Worm (Caenorhabditis elegans) whole organism, late embryonic: Measurements from ENCODE around the gene F54D5.5.
"Not testable (repeated sequence)": the region's sequence is repeated elsewhere in the genome, so short reads cannot be mapped to it uniquely, and the experiment has no call there.

ENCODE experiments used
- C38D4.7 ChIP-seq: fragments of 200-800 bp; sonication (Bioruptor generic); optimal IDR thresholded peaks from 2 replicates; lab custom pipeline; 2018; ENCODE audit warnings: mild to moderate bottlenecking, missing genetic modification characterization, moderate library complexity, missing compliant biosample characterization
- F13H6.1 ChIP-seq: sonication (generic microtip); optimal IDR thresholded peaks from 2 replicates; lab custom pipeline; 2016; ENCODE audit warnings: missing genetic modification characterization, missing compliant biosample characterization
- K02D7.2 ChIP-seq: sonication (generic microtip); optimal IDR thresholded peaks from 2 replicates; lab custom pipeline; 2017; ENCODE audit warnings: mild to moderate bottlenecking, missing genetic modification characterization, missing compliant biosample characterization
- ama-1 ChIP-seq: fragments of 150-350 bp; optimal IDR thresholded peaks from 2 replicates; lab custom pipeline; 2014
- ceh-14 ChIP-seq: sonication (generic microtip); optimal IDR thresholded peaks from 2 replicates; lab custom pipeline; 2016; ENCODE audit warnings: missing genotype, missing genetic modification characterization, missing compliant biosample characterization
- ceh-18 ChIP-seq: sonication (generic microtip); optimal IDR thresholded peaks from 2 replicates; lab custom pipeline; 2016; ENCODE audit warnings: missing genetic modification characterization, missing compliant biosample characterization
- ceh-30 ChIP-seq: fragments of 150-350 bp; optimal IDR thresholded peaks from 2 replicates; lab custom pipeline; 2014; ENCODE audit warnings: missing biosample characterization, missing genetic modification characterization
- ceh-31 ChIP-seq: sonication (generic microtip); optimal IDR thresholded peaks from 2 replicates; lab custom pipeline; 2016; ENCODE audit warnings: missing genetic modification characterization, missing compliant biosample characterization
- ceh-34 ChIP-seq: sonication (generic microtip); optimal IDR thresholded peaks from 2 replicates; lab custom pipeline; 2016; ENCODE audit warnings: mild to moderate bottlenecking, missing genetic modification characterization, missing compliant biosample characterization
- ceh-48 ChIP-seq: sonication (generic microtip); optimal IDR thresholded peaks from 2 replicates; lab custom pipeline; 2016; ENCODE audit warnings: missing genetic modification characterization, inconsistent platforms, missing compliant biosample characterization
- ceh-6 ChIP-seq: fragments of 200-800 bp; sonication (Bioruptor generic); optimal IDR thresholded peaks from 2 replicates; lab custom pipeline; 2018; ENCODE audit warnings: mild to moderate bottlenecking, missing genetic modification characterization, missing compliant biosample characterization
- elt-2 ChIP-seq: sonication (generic microtip); optimal IDR thresholded peaks from 2 replicates; lab custom pipeline; 2016; ENCODE audit warnings: missing genetic modification reagents, missing genetic modification characterization, missing compliant biosample characterization
- fax-1 ChIP-seq: sonication (generic microtip); optimal IDR thresholded peaks from 2 replicates; lab custom pipeline; 2016; ENCODE audit warnings: missing genotype, missing genetic modification characterization, missing compliant biosample characterization
- hlh-13 ChIP-seq: fragments of 200-800 bp; sonication (Bioruptor generic); optimal IDR thresholded peaks from 2 replicates; lab custom pipeline; 2018; ENCODE audit warnings: mild to moderate bottlenecking, missing genetic modification characterization, missing compliant biosample characterization
- hlh-15 ChIP-seq: sonication (generic microtip); optimal IDR thresholded peaks from 2 replicates; lab custom pipeline; 2016; ENCODE audit warnings: missing genetic modification characterization, missing compliant biosample characterization
- hlh-8 ChIP-seq: sonication (generic microtip); optimal IDR thresholded peaks from 2 replicates; lab custom pipeline; 2016; ENCODE audit warnings: missing genotype, missing genetic modification characterization, missing compliant biosample characterization
- lim-6 ChIP-seq: sonication (generic microtip); optimal IDR thresholded peaks from 2 replicates; lab custom pipeline; 2016; ENCODE audit warnings: missing genetic modification characterization, missing compliant biosample characterization
- lin-11 ChIP-seq: fragments of 200-800 bp; sonication (Bioruptor generic); optimal IDR thresholded peaks from 2 replicates; lab custom pipeline; 2018; ENCODE audit warnings: mild to moderate bottlenecking, missing genetic modification characterization, missing compliant biosample characterization
- mec-3 ChIP-seq: sonication (generic microtip); optimal IDR thresholded peaks from 2 replicates; lab custom pipeline; 2016; ENCODE audit warnings: borderline replicate concordance, missing genetic modification characterization, missing compliant biosample characterization
- nfya-1 ChIP-seq: sonication (generic microtip); optimal IDR thresholded peaks from 2 replicates; lab custom pipeline; 2017; ENCODE audit warnings: missing genetic modification characterization, mild to moderate bottlenecking, missing compliant biosample characterization, antibody characterized with exemption, moderate library complexity
- nhr-11 ChIP-seq: fragments of 150-350 bp; optimal IDR thresholded peaks from 2 replicates; lab custom pipeline; 2014; ENCODE audit warnings: missing biosample characterization, missing genetic modification characterization
- nhr-232 ChIP-seq: sonication (generic microtip); optimal IDR thresholded peaks from 2 replicates; lab custom pipeline; 2016; ENCODE audit warnings: missing genetic modification characterization, missing compliant biosample characterization
- odd-2 ChIP-seq: sonication (generic microtip); optimal IDR thresholded peaks from 2 replicates; lab custom pipeline; 2017; ENCODE audit warnings: antibody characterized with exemption, mild to moderate bottlenecking, missing genetic modification characterization, missing compliant biosample characterization
- pat-9 ChIP-seq: fragments of 200-800 bp; sonication (Bioruptor generic); optimal IDR thresholded peaks from 2 replicates; lab custom pipeline; 2018; ENCODE audit warnings: mild to moderate bottlenecking, missing genetic modification characterization, moderate library complexity, missing compliant biosample characterization
- pax-1 ChIP-seq: fragments of 150-350 bp; optimal IDR thresholded peaks from 2 replicates; lab custom pipeline; 2014; ENCODE audit warnings: missing biosample characterization, missing genetic modification characterization
- pha-4 ChIP-seq: fragments of 150-350 bp; optimal IDR thresholded peaks from 2 replicates; lab custom pipeline; 2018; ENCODE audit warnings: missing biosample characterization, missing genetic modification reagents, missing genetic modification characterization
- pqm-1 ChIP-seq: sonication (generic microtip); optimal IDR thresholded peaks from 2 replicates; lab custom pipeline; 2016; ENCODE audit warnings: missing genetic modification characterization, missing compliant biosample characterization
- pros-1 ChIP-seq: fragments of 150-350 bp; optimal IDR thresholded peaks from 2 replicates; lab custom pipeline; 2014; ENCODE audit warnings: missing biosample characterization, missing genetic modification reagents, missing genetic modification characterization
- rnt-1 ChIP-seq: sonication (generic microtip); optimal IDR thresholded peaks from 2 replicates; lab custom pipeline; 2016; ENCODE audit warnings: missing genetic modification characterization, missing compliant biosample characterization
- sdc-2 ChIP-seq: sonication (generic microtip); optimal IDR thresholded peaks from 2 replicates; lab custom pipeline; 2016; ENCODE audit warnings: missing genotype, missing genetic modification characterization, missing compliant biosample characterization
- sox-2 ChIP-seq: fragments of 200-800 bp; sonication (Bioruptor generic); IDR thresholded peaks from 2 replicates; pipeline ENCODE4 v1.3.6; 2022; ENCODE audit warnings: missing genetic modification reagents, missing genetic modification characterization, missing compliant biosample characterization
- sox-4 ChIP-seq: sonication (generic microtip); optimal IDR thresholded peaks from 2 replicates; lab custom pipeline; 2017; ENCODE audit warnings: mild to moderate bottlenecking, missing genetic modification characterization, inconsistent platforms, missing compliant biosample characterization
- tbx-2 ChIP-seq: sonication (generic microtip); optimal IDR thresholded peaks from 2 replicates; lab custom pipeline; 2016; ENCODE audit warnings: missing genetic modification characterization, missing compliant biosample characterization
- unc-86 ChIP-seq: sonication (generic microtip); optimal IDR thresholded peaks from 2 replicates; lab custom pipeline; 2016; ENCODE audit warnings: missing genetic modification characterization, missing compliant biosample characterization
- ztf-16 ChIP-seq: sonication (generic microtip); optimal IDR thresholded peaks from 2 replicates; lab custom pipeline; 2017; ENCODE audit warnings: missing genetic modification characterization, missing compliant biosample characterization

Gene F54D5.5

ce11 chrII:11568670-11569069 is 1.9 kb upstream of the F54D5.5 start:
- TF ChIP-seq lin-11 (tag; lab: Kevin White, UChicago) (no peak), ceh-14 (tag; lab: Kevin White, UChicago) (no peak), nfya-1 (tag; lab: Kevin White, UChicago) (no peak), tbx-2 (no peak), K02D7.2 (no peak), hlh-15 (tag; lab: Kevin White, UChicago) (no peak), sox-4 (tag; lab: Kevin White, UChicago) (no peak)

DNA sequence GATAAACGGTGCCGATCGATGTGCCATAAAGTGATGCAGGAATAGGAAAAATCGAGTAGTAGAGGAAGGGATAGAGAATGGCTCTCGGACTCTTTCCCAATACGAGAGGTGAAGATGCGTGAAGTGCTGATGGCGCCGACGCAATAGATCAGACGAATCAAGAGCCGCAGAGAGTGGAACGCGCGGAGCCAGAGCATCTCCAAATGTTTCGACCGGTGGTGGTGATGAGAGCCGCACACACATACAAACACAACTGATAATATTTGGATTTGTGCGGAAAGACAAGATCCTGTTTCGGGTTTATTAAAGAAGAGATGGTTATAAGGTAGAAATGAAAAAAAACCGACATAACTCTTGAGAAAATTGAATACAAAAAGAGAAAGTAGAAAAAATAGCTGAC is 2.7 kb downstream of the F54D5.5 start, which contains the start of gene F54D5.15:
Gene F54D5.15, minus strand, starts transcription at position 101 of the 400 bp plus-strand sequence.
- TF ChIP-seq hlh-8 (tag; lab: Kevin White, UChicago) (no peak), mec-3 (tag; lab: Kevin White, UChicago) (no peak), nhr-232 (tag; lab: Kevin White, UChicago) (no peak), pha-4 (tag; lab: Kevin White, UChicago) (no peak), ceh-18 (tag; lab: Kevin White, UChicago) (no peak), lin-11 (tag; lab: Kevin White, UChicago) (no peak), pros-1 (no peak), F13H6.1 (tag; lab: Kevin White, UChicago) (no peak)

ce11 chrII:11556338-11556737 is 10.5 kb downstream of the F54D5.5 start, which contains the start of gene F54D5.17:
Gene F54D5.17 (plus strand): TSS chrII:11556638.
- no peak for TF ChIP-seq ama-1 (lab: Kevin White, UChicago)
- TF ChIP-seq lim-6 (tag; lab: Kevin White, UChicago) = no peak
- no peak for TF ChIP-seq pha-4 (tag; lab: Kevin White, UChicago)
- TF ChIP-seq, all 69 proteins: peak for 0

DNA sequence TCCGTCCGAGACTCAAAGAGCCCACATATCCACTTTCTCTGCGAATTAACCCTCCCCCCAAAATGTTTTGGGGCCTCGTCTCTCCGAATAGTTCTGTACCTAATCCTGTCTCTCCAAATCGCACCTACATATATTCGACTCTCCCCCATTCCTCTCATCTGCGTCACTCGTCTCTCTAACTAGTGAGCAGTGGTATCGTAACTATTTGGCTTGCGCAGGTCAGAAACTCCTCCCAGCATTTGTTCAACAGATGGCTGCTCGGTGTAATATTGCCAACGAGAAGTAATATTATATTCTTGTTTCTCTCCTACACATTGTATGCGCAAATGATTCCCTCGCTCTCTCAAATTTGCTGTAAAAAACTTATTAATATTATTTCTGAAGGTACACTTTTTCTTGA is 11.2 kb downstream of the F54D5.5 start, which contains the start of gene F54D5.24:
Gene F54D5.24, plus strand, starts transcription at position 316 of the 400 bp plus-strand sequence.
- TF ChIP-seq tbx-2 = peak; percentile 5
- TF ChIP-seq hlh-8 (tag; lab: Kevin White, UChicago) = peak; percentile 38
- no peak for TF ChIP-seq odd-2 (tag; lab: Kevin White, UChicago)
- TF ChIP-seq ceh-34 (tag; lab: Kevin White, UChicago) = peak; percentile 64

DNA sequence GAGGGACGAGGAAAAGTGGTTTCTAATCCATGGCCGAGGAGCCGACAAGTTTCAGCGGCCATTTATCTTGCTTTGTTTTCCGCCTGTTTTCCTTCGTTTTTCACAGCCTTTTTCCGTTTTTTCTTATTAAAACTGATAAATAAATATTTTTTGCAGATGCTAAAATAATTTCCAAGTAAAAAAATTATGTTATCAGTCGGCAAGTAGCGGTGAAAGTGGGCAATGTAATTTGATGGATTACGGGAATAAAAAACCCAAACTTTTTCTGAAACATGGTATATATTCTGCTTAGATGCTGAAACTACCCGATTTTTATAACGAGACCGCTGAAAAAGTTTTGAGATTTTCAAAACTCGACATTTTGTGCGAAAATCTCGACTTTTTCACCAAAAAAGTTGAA is 14.8 kb downstream of the F54D5.5 start, which contains the start of gene dhgd-1:
Gene dhgd-1, minus strand, starts transcription at position 101 of the 400 bp plus-strand sequence.
- not testable (repeated sequence) for TF ChIP-seq C38D4.7 (GFP tag; lab: Kevin White, UChicago); sdc-2; sox-4 (tag; lab: Kevin White, UChicago)

DNA sequence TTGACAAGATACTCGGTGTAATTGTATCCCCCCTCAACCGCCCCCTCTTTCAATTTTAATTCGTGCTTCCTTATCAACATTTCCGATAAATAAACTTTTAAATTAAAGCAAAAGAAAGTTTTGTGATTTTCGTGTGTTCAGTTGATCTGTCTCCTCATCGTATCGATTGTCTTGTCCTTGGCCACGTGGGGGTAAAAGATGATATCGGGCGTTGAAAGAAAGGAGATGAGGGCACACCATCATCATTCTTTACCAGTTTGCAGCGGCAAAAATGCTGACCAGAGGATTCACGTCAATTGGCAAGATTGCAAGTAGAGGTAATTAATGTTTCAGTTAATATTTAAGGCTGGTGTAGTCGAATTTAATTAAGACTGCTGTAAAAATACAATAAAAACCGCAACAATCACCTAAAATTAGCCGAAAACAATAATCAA is 19.5 kb downstream of the F54D5.5 start, which contains the start of gene F54D5.7:
Gene F54D5.7, plus strand, starts transcription at position 264 of the 434 bp plus-strand sequence.
- TF ChIP-seq hlh-13 = no peak
- TF ChIP-seq ama-1 (lab: Kevin White, UChicago) = peak; percentile 79
- no peak for TF ChIP-seq pqm-1 (tag; lab: Kevin White, UChicago)
- peak; percentile 28 for TF ChIP-seq rnt-1 (tag; lab: Kevin White, UChicago)
- TF ChIP-seq elt-2 = peak; percentile 30
- peak; percentile 17 for TF ChIP-seq ceh-30 (tag; lab: Kevin White, UChicago)
- TF ChIP-seq ceh-31 = no peak
- TF ChIP-seq ceh-6 (GFP tag; lab: Kevin White, UChicago) = peak; percentile 29

ce11 chrII:11545952-11546325 is 20.9 kb downstream of the F54D5.5 start:
- TF ChIP-seq hlh-15 (tag; lab: Kevin White, UChicago) (no peak), nhr-11 (tag; lab: Kevin White, UChicago) (no peak), lin-11 (tag; lab: Kevin White, UChicago) (no peak), tbx-2 (no peak), fax-1 (tag; lab: Kevin White, UChicago) (no peak), pros-1 (no peak), nhr-232 (tag; lab: Kevin White, UChicago) (no peak), ceh-14 (tag; lab: Kevin White, UChicago) (no peak), ceh-48 (tag; lab: Kevin White, UChicago) (no peak), pat-9 (no peak), ztf-16 (tag; lab: Kevin White, UChicago) (no peak), pax-1 (no peak), unc-86 (tag; lab: Kevin White, UChicago) (no peak), sox-2 (GFP tag; lab: Robert Waterston, UW) (no peak)
